Fruit fly (Drosophila melanogaster) whole organism: Measurements from ENCODE around the gene pont.

ENCODE experiments used
- CG8478 ChIP-seq: fragments of >200 bp; optimal IDR thresholded peaks from 2 replicates; lab custom pipeline; 2018; ENCODE audit warnings: inconsistent platforms
- Dll ChIP-seq: fragments of >200 bp; optimal IDR thresholded peaks from 2 replicates; lab custom pipeline; 2017
- EcR ChIP-seq, 2 experiments: fragments of >200 bp; optimal IDR thresholded peaks; 2 replicates each; lab custom pipeline; 2017; ENCODE audit warnings: missing biosample characterization in 2 of 2, missing genetic modification characterization in 2 of 2, missing genetic modification reagents in 2 of 2
- pan ChIP-seq: fragments of >200 bp; optimal IDR thresholded peaks from 2 replicates; lab custom pipeline; 2017
- psq ChIP-seq: fragments of >200 bp; optimal IDR thresholded peaks from 2 replicates; lab custom pipeline; 2017

DNA sequence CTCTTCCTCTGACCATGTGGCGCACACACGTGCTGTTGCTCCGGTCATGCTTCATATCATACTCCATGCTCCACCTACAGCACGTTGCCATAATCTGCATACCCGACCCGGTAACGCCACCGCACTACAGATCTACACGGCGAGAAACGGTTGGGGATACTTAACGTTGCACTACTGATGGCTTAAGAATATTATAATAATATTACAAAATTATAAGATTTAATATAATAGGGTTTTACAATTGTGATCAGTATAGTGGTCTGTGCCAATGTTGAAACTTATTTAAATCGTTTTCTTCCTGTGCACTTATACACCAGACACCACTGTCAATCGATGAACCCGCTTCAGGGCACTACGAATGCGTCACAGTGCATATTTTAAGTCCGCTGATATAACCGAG lies 48.5 kb upstream of the pont start:
- no peak for TF ChIP-seq CG8478 (lab: Kevin White, UChicago)
- TF ChIP-seq psq (lab: Kevin White, UChicago) = no peak
- TF ChIP-seq pan (lab: Kevin White, UChicago) = no peak
- TF ChIP-seq EcR (GFP tag; optimal IDR thresholded peaks at IDR 0.05; lab: Kevin White, UChicago) = no peak
- no peak for TF ChIP-seq Dll (lab: Kevin White, UChicago)
